Fruit fly (Drosophila melanogaster) whole organism, embryonic: ENCODE results near the gene CG4230.

Experiments used
- ATbp ChIP-seq: fragments of 200-800 bp; sonication (Bioruptor generic); optimal IDR thresholded peaks from 2 replicates; lab custom pipeline; 2017; ENCODE audit warnings: missing biosample characterization, mild to moderate bottlenecking, missing genetic modification characterization, missing genetic modification reagents
- Atf3 ChIP-seq: fragments of 200-800 bp; sonication (Bioruptor generic); optimal IDR thresholded peaks from 3 replicates; lab custom pipeline; 2016; ENCODE audit warnings: missing biosample characterization, missing genetic modification characterization
- B-H2 ChIP-seq: fragments of 200-800 bp; sonication (Bioruptor generic); optimal IDR thresholded peaks from 2 replicates; lab custom pipeline; 2018; ENCODE audit warnings: missing biosample characterization, mild to moderate bottlenecking, missing genetic modification characterization
- BtbVII ChIP-seq: fragments of 200-800 bp; sonication (Bioruptor generic); optimal IDR thresholded peaks from 3 replicates; lab custom pipeline; 2017; ENCODE audit warnings: missing biosample characterization, mild to moderate bottlenecking, missing genetic modification characterization
- CG10209 ChIP-seq: fragments of 200-800 bp; sonication (Bioruptor generic); optimal IDR thresholded peaks from 3 replicates; lab custom pipeline; 2017; ENCODE audit warnings: missing biosample characterization, mild to moderate bottlenecking, missing genetic modification characterization, missing genetic modification reagents
- CG10565 ChIP-seq: fragments of 200-800 bp; sonication (Bioruptor generic); optimal IDR thresholded peaks from 3 replicates; lab custom pipeline; 2016; ENCODE audit warnings: missing biosample characterization, mild to moderate bottlenecking, missing genetic modification characterization
- CG11398 ChIP-seq: fragments of 200-800 bp; sonication (Bioruptor generic); optimal IDR thresholded peaks from 2 replicates; lab custom pipeline; 2016; ENCODE audit warnings: missing biosample characterization, missing genetic modification characterization
- CG11696 ChIP-seq: fragments of 200-800 bp; sonication (Bioruptor generic); IDR thresholded peaks from 2 replicates; pipeline ENCODE4 v1.3.6; 2022; ENCODE audit warnings: missing biosample characterization, missing genetic modification characterization
- CG13424 ChIP-seq: fragments of 200-800 bp; sonication (Bioruptor generic); optimal IDR thresholded peaks from 2 replicates; lab custom pipeline; 2019; ENCODE audit warnings: missing biosample characterization, mild to moderate bottlenecking, missing genetic modification characterization, moderate library complexity
- CG15514 ChIP-seq: fragments of 200-800 bp; sonication (Bioruptor generic); optimal IDR thresholded peaks from 3 replicates; lab custom pipeline; 2017; ENCODE audit warnings: missing biosample characterization, missing genetic modification characterization, mild to moderate bottlenecking, moderate library complexity, missing genetic modification reagents
- CG17612 ChIP-seq: fragments of 200-800 bp; sonication (Bioruptor generic); IDR thresholded peaks from 2 replicates; pipeline ENCODE4 v1.3.6; 2022; ENCODE audit warnings: missing biosample characterization, missing genetic modification characterization
- CG18262 ChIP-seq: fragments of 200-800 bp; optimal IDR thresholded peaks from 3 replicates; lab custom pipeline; 2019; ENCODE audit warnings: missing biosample characterization, mild to moderate bottlenecking, missing genetic modification characterization, moderate library complexity
- CG2116 ChIP-seq: fragments of 200-800 bp; sonication (Bioruptor generic); optimal IDR thresholded peaks from 3 replicates; lab custom pipeline; 2018; ENCODE audit warnings: missing biosample characterization, mild to moderate bottlenecking, missing genetic modification characterization
- CG2678 ChIP-seq: fragments of 200-800 bp; sonication (Bioruptor generic); optimal IDR thresholded peaks from 3 replicates; lab custom pipeline; 2019; ENCODE audit warnings: missing biosample characterization, mild to moderate bottlenecking, missing genetic modification characterization, moderate library complexity
- CG30403 ChIP-seq: fragments of 200-800 bp; sonication (Bioruptor generic); optimal IDR thresholded peaks from 3 replicates; lab custom pipeline; 2016; ENCODE audit warnings: missing biosample characterization, missing genetic modification characterization
- CG34422 ChIP-seq: fragments of 200-800 bp; sonication (Bioruptor generic); IDR thresholded peaks from 3 replicates; pipeline ENCODE4 v1.3.6; 2022; ENCODE audit warnings: missing biosample characterization, missing genetic modification characterization
- CG5245 ChIP-seq: fragments of 200-800 bp; sonication (Bioruptor generic); optimal IDR thresholded peaks from 3 replicates; lab custom pipeline; 2016; ENCODE audit warnings: missing biosample characterization, missing genetic modification characterization
- CG7556 ChIP-seq: fragments of 200-800 bp; sonication (Bioruptor generic); optimal IDR thresholded peaks from 2 replicates; lab custom pipeline; 2017; ENCODE audit warnings: missing biosample characterization, mild to moderate bottlenecking, missing genetic modification characterization
- CoRest ChIP-seq: fragments of 200-800 bp; sonication (Bioruptor generic); optimal IDR thresholded peaks from 3 replicates; lab custom pipeline; 2018; ENCODE audit warnings: missing biosample characterization, mild to moderate bottlenecking, missing genetic modification characterization, moderate library complexity
- Deaf1 ChIP-seq: fragments of 200-800 bp; optimal IDR thresholded peaks from 3 replicates; lab custom pipeline; 2019; ENCODE audit warnings: missing biosample characterization, mild to moderate bottlenecking, missing genetic modification characterization, moderate library complexity
- E2f2 ChIP-seq: fragments of 200-800 bp; sonication (Bioruptor generic); IDR thresholded peaks from 2 replicates; pipeline ENCODE4 v1.3.6; 2022; ENCODE audit warnings: missing biosample characterization, missing genetic modification characterization
- Ets65A ChIP-seq: fragments of 200-800 bp; sonication (Bioruptor generic); peaks from one replicate; lab custom pipeline; 2016; ENCODE audit warnings: missing biosample characterization, missing genetic modification characterization
- Fer1 ChIP-seq: fragments of 200-800 bp; sonication (Bioruptor generic); optimal IDR thresholded peaks from 2 replicates; lab custom pipeline; 2017; ENCODE audit warnings: missing biosample characterization, mild to moderate bottlenecking, missing genetic modification characterization
- Hr39 ChIP-seq: fragments of >200 bp; optimal IDR thresholded peaks from 2 replicates; lab custom pipeline; 2017
- Hr51 ChIP-seq, 2 experiments: fragments of 200-800 bp; sonication (Bioruptor generic); optimal IDR thresholded peaks; 2 replicates in 1 of 2; 3 replicates in 1 of 2; lab custom pipeline; 2016 to 2018; ENCODE audit warnings: missing biosample characterization in 2 of 2, missing genetic modification characterization in 2 of 2, mild to moderate bottlenecking in 1 of 2, moderate library complexity in 1 of 2
- Kr ChIP-seq: fragments of 200-800 bp; sonication (Bioruptor generic); optimal IDR thresholded peaks from 2 replicates; lab custom pipeline; 2017; ENCODE audit warnings: missing biosample characterization, mild to moderate bottlenecking, missing genetic modification characterization
- Max ChIP-seq: fragments of 200-800 bp; sonication (Bioruptor generic); optimal IDR thresholded peaks from 2 replicates; lab custom pipeline; 2016; ENCODE audit warnings: missing biosample characterization, mild to moderate bottlenecking, missing genetic modification characterization
- Nf-YB ChIP-seq: fragments of 200-800 bp; sonication (Bioruptor generic); optimal IDR thresholded peaks from 3 replicates; lab custom pipeline; 2019; ENCODE audit warnings: missing biosample characterization, mild to moderate bottlenecking, missing genetic modification characterization, moderate library complexity
- Scr ChIP-seq: fragments of 200-800 bp; sonication (Bioruptor generic); IDR thresholded peaks from 2 replicates; pipeline ENCODE4 v1.3.6; 2022; ENCODE audit warnings: missing biosample characterization, missing genetic modification characterization; ENCODE audit not compliant: partially characterized antibody
- Sox102F ChIP-seq: fragments of 200-800 bp; sonication (Bioruptor generic); optimal IDR thresholded peaks from 2 replicates; lab custom pipeline; 2018; ENCODE audit warnings: missing biosample characterization, mild to moderate bottlenecking, missing genetic modification characterization, moderate library complexity
- ab ChIP-seq: fragments of 200-800 bp; sonication (Bioruptor generic); optimal IDR thresholded peaks from 2 replicates; lab custom pipeline; 2016; ENCODE audit warnings: missing biosample characterization, missing genetic modification characterization
- ap ChIP-seq: fragments of 200-800 bp; sonication (Bioruptor generic); IDR thresholded peaks from 2 replicates; pipeline ENCODE4 v1.3.6; 2022; ENCODE audit warnings: missing biosample characterization, missing genetic modification characterization
- chinmo ChIP-seq: fragments of 200-800 bp; sonication (Bioruptor generic); IDR thresholded peaks from 4 replicates; pipeline ENCODE4 v1.3.6; 2022; ENCODE audit warnings: missing biosample characterization, missing genetic modification characterization; ENCODE audit not compliant: partially characterized antibody
- ci ChIP-seq: fragments of 200-800 bp; sonication (Bioruptor generic); IDR thresholded peaks from 3 replicates; pipeline ENCODE4 v1.3.6; 2022; ENCODE audit warnings: missing biosample characterization, missing genetic modification characterization
- corto ChIP-seq: fragments of 200-800 bp; sonication (Bioruptor generic); optimal IDR thresholded peaks from 2 replicates; lab custom pipeline; 2016; ENCODE audit warnings: missing biosample characterization, mild to moderate bottlenecking, missing genetic modification characterization, moderate library complexity
- dan ChIP-seq: fragments of 200-800 bp; sonication (Bioruptor generic); IDR thresholded peaks from 2 replicates; pipeline ENCODE4 v1.3.6; 2022; ENCODE audit warnings: missing biosample characterization, missing genetic modification characterization
- eve ChIP-seq, 2 experiments: fragments of >200 bp; optimal IDR thresholded peaks; 2 replicates each; lab custom pipeline; 2017; ENCODE audit warnings: missing biosample characterization in 2 of 2, missing genetic modification characterization in 2 of 2
- gce ChIP-seq: fragments of 200-800 bp; sonication (Bioruptor generic); IDR thresholded peaks from 3 replicates; pipeline ENCODE4 v1.3.6; 2022; ENCODE audit warnings: missing biosample characterization, missing genetic modification characterization
- grau ChIP-seq: fragments of 200-800 bp; optimal IDR thresholded peaks from 3 replicates; lab custom pipeline; 2019; ENCODE audit warnings: missing biosample characterization, mild to moderate bottlenecking, missing genetic modification characterization, moderate library complexity
- klu ChIP-seq: fragments of 200-800 bp; sonication (Bioruptor generic); IDR thresholded peaks from 2 replicates; pipeline ENCODE4 v1.3.6; 2022; ENCODE audit warnings: missing biosample characterization, missing genetic modification characterization
- prd ChIP-seq, 3 experiments: fragments of >200 bp in 2 of 3; fragments of 200-800 bp in 1 of 3; sonication (Bioruptor generic) in 1 of 3; optimal IDR thresholded peaks in 2 of 3; IDR thresholded peaks in 1 of 3; 2 replicates in 2 of 3; 3 replicates in 1 of 3; pipeline versions ENCODE4 v1.3.6 to Lab custom; 2017 to 2022; ENCODE audit warnings: missing biosample characterization in 1 of 3, missing genetic modification characterization in 1 of 3
- rib ChIP-seq: fragments of 200-800 bp; sonication (Bioruptor generic); IDR thresholded peaks from 2 replicates; pipeline ENCODE4 v1.3.6; 2022; ENCODE audit warnings: missing biosample characterization, missing genetic modification characterization
- sens ChIP-seq: fragments of 200-800 bp; sonication (Bioruptor generic); peaks from one replicate; lab custom pipeline; 2016; ENCODE audit warnings: missing biosample characterization, missing genetic modification characterization
- sim ChIP-seq: fragments of 200-800 bp; sonication (Bioruptor generic); IDR thresholded peaks from 2 replicates; pipeline ENCODE4 v1.3.6; 2022; ENCODE audit warnings: missing biosample characterization, missing genetic modification characterization
- sob ChIP-seq: fragments of 200-800 bp; sonication (Bioruptor generic); IDR thresholded peaks from 2 replicates; pipeline ENCODE4 v1.3.6; 2022; ENCODE audit warnings: missing biosample characterization, missing genetic modification characterization
- stc ChIP-seq: fragments of 200-800 bp; sonication (Bioruptor generic); IDR thresholded peaks from 2 replicates; pipeline ENCODE4 v1.3.6; 2022; ENCODE audit warnings: missing biosample characterization, missing genetic modification characterization
- unpg ChIP-seq: fragments of 200-800 bp; sonication (Bioruptor generic); optimal IDR thresholded peaks from 3 replicates; lab custom pipeline; 2018; ENCODE audit warnings: missing biosample characterization, mild to moderate bottlenecking, missing genetic modification characterization, moderate library complexity
- wor ChIP-seq: fragments of 200-800 bp; sonication (Bioruptor generic); IDR thresholded peaks from 2 replicates; pipeline ENCODE4 v1.3.6; 2022; ENCODE audit warnings: missing biosample characterization, missing genetic modification characterization
- yki ChIP-seq: fragments of >200 bp; optimal IDR thresholded peaks from 3 replicates; lab custom pipeline; 2018

Gene CG4230

DNA sequence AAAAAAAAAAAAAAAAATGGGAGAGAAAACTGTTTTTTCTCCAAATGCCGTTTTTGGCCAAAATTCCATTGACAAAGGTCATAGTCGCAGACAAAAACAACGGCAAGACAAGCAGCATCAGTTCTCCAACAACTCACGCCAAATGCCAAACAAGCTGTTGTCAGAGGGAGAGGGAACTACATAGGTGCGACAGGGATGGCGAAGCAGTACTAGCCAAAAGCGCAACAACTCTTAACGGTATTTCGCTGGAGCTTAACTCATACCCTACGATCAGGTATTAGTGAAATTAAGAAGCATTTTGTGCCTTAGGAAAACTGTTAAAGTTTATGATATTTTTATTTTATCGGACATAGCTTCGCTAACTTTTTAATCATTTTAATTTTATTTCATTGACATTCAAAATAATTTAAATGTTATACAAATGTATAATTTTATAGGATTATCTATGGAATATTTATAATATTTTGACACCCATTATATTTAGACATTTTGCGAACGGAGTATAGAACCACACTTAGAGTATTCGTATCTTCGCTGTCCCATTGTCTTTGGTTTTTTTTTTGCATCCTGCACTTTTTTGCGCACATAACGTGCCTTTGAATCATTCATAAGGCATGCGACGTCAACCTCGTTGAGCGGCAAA, 15.7 kb upstream of the CG4230 start (continued):
- TF ChIP-seq CG7556 (GFP tag; lab: Kevin White, UChicago) (peak; percentile 28), stc (peak; percentile 18; the same call in 1 of the 2 replicates), CoRest (peak; percentile 18), gce (0 out of 3 replicates have a peak, but pooled peaks have one; percentile 10), rib (GFP tag; lab: Robert Waterston, UW) (no peak), Scr (no peak), sob (0 out of 2 replicates have a peak, but pooled peaks have one; percentile 7), unpg (GFP tag; lab: Kevin White, UChicago) (peak; percentile 2), Hr51 (GFP tag; optimal IDR thresholded peaks at IDR 0.05; lab: Kevin White, UChicago) (peak in 1 of 2 experiments; percentile 63), yki (no peak), CG13424 (tag; lab: Kevin White, UChicago) (peak; percentile 20), chinmo (GFP tag; lab: Robert Waterston, UW) (0 out of 4 replicates have a peak, but pooled peaks have one; percentile 20), CG30403 (GFP tag; lab: Kevin White, UChicago) (peak; percentile 10), corto (GFP tag; lab: Kevin White, UChicago) (no peak), CG10209 (GFP tag; lab: Kevin White, UChicago) (peak; percentile 4), Kr (no peak), grau (tag; lab: Kevin White, UChicago) (peak; percentile 16), Sox102F (peak; percentile 62), ci (GFP tag; lab: Robert Waterston, UW) (no peak), sens (peak; percentile 59), Fer1 (GFP tag; lab: Kevin White, UChicago) (peak; percentile 14)

DNA sequence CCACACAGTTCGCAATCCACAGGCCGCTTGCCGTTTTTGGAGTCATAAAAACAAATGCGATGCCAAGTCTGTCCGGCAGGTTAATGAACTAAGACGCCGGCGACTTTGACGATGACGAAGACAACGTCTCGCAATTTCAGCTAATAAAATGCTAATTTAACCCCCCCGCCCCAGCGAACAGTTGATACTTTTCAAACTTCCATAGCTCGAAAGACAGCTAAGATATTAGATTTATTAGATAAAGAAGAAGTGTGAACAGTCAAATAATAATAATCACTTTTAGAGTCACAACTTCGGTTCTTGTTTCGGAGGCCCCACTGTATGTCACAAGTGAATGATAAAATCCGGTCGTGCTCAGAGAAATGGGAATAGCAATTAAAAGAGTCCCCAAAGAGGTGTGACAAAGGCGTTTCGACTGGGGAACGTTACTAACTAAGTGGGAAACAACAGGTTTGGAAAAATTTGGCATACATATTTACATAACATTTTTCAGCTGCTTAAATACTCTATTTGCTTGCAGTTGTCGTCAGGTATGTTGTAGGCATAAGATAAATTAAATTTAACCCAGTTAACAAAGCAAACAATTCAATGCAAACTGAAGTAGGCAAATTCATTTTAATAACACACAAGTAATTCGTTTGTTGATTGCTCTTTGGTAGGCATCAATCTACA, 11.3 kb upstream of the CG4230 start:
- TF ChIP-seq Nf-YB (GFP tag; lab: Kevin White, UChicago) = no peak
- no peak for TF ChIP-seq wor (GFP tag; lab: Robert Waterston, UW)
- TF ChIP-seq B-H2 (GFP tag; lab: Kevin White, UChicago) = no peak
- TF ChIP-seq CG2116 (GFP tag; lab: Kevin White, UChicago) = no peak
- no peak for TF ChIP-seq CG11398 (GFP tag; lab: Kevin White, UChicago)
- peak; percentile 3 for TF ChIP-seq CG2678 (tag; lab: Kevin White, UChicago)
- TF ChIP-seq eve (GFP tag; optimal IDR thresholded peaks at IDR 0.05; lab: Kevin White, UChicago) = peak in 1 of 2 experiments; percentile 46
- TF ChIP-seq Deaf1 = no peak
- peak; percentile 62 for TF ChIP-seq grau (tag; lab: Kevin White, UChicago)
- no peak for TF ChIP-seq BtbVII
- no peak for TF ChIP-seq prd (optimal IDR thresholded peaks at IDR 0.05; lab: Kevin White, UChicago)
- TF ChIP-seq prd (GFP tag; IDR thresholded peaks at IDR 0.05; lab: Robert Waterston, UW) = no peak
- TF ChIP-seq Hr39 = no peak
- TF ChIP-seq CG10565 (GFP tag; lab: Kevin White, UChicago) = no peak
- TF ChIP-seq sob = no peak; the same call in 1 of the 2 replicates
- TF ChIP-seq Ets65A (GFP tag; lab: Kevin White, UChicago) = no peak
- TF ChIP-seq ATbp = peak; percentile 68
- no peak for TF ChIP-seq CG15514 (GFP tag; lab: Kevin White, UChicago)
- no peak for TF ChIP-seq CG11696 (GFP tag; lab: Robert Waterston, UW)
- TF ChIP-seq CG34422 (GFP tag; lab: Robert Waterston, UW) = no peak
- TF ChIP-seq ap (GFP tag; lab: Robert Waterston, UW) = peak; percentile 17; the same call in 1 of the 2 replicates
- TF ChIP-seq Max (GFP tag; lab: Kevin White, UChicago) = no peak
- no peak for TF ChIP-seq klu
- no peak for TF ChIP-seq E2f2 (GFP tag; lab: Robert Waterston, UW)
- TF ChIP-seq Scr = no peak
- TF ChIP-seq ab (GFP tag; lab: Kevin White, UChicago) = no peak
- no peak for TF ChIP-seq CG5245
- TF ChIP-seq sim (GFP tag; lab: Robert Waterston, UW) = no peak
- no peak for TF ChIP-seq CG17612 (GFP tag; lab: Robert Waterston, UW)
- no peak for TF ChIP-seq dan (GFP tag; lab: Robert Waterston, UW)
- TF ChIP-seq Atf3 (GFP tag; lab: Kevin White, UChicago) = no peak
- no peak for TF ChIP-seq CG18262
